Worm (Caenorhabditis elegans): ENCODE results near the gene tkt-1.

The tkt-1 gene

ce11 chrIV:10236106-10236505, 7.3 kb upstream of the tkt-1 start:
- TF ChIP-seq lin-11 (tag; optimal IDR thresholded peaks at IDR 0.05) (no peak), rnt-1 (tag; optimal IDR thresholded peaks at IDR 0.05) (no peak), nhr-232 (tag; optimal IDR thresholded peaks at IDR 0.05) (no peak), pqm-1 (tag; optimal IDR thresholded peaks at IDR 0.05) (no peak), pag-3 (tag; optimal IDR thresholded peaks at IDR 0.05; ENCODE audit: borderline replicate concordance) (no peak), tbx-7 (tag; optimal IDR thresholded peaks at IDR 0.05) (no peak), odd-2 (tag; optimal IDR thresholded peaks at IDR 0.05) (no peak), ceh-24 (tag; optimal IDR thresholded peaks at IDR 0.05) (no peak), pha-4 (tag; optimal IDR thresholded peaks at IDR 0.05) (no peak), K09A11.1 (tag; optimal IDR thresholded peaks at IDR 0.05; ENCODE audit: insufficient read depth) (no peak), syd-9 (tag; optimal IDR thresholded peaks at IDR 0.05) (no peak), eyg-1 (tag; optimal IDR thresholded peaks at IDR 0.05) (no peak), C38D4.7 (GFP tag; optimal IDR thresholded peaks at IDR 0.05) (no peak), lim-6 (tag; optimal IDR thresholded peaks at IDR 0.05) (no peak)

DNA sequence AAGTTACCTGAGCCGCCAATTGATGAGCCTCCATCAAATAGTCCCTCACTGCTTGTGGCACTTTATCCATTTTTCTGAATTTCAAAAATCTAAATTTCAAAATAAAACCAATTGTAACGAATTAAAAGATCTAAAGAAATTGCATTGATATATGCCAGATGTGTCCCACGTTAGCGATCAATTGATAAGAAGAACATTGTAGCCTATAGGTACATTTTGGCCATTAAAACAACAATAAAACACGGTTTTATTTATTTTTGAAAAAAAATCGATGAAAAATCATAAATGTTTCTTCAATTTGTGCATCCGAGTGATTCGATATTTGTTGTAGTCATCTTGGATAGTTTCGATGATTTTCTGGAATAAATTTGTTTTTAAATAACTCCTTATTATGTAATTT, 4.4 kb upstream of the tkt-1 start, which contains the start of gene ech-8:
Gene ech-8, minus strand, starts transcription at position 132 of the 400 bp plus-strand sequence.
- TF ChIP-seq Y22D7AL.16 (tag; optimal IDR thresholded peaks at IDR 0.05) = no peak
- TF ChIP-seq elt-2 (tag; optimal IDR thresholded peaks at IDR 0.05) = peak; percentile 44

ce11 chrIV:10241659-10242058, 1.8 kb upstream of the tkt-1 start, which contains the start of gene lipl-7:
lipl-7 (minus strand) TSS chrIV:10241823.
- TF ChIP-seq pqm-1 (tag; optimal IDR thresholded peaks at IDR 0.05) (no peak), ceh-34 (tag; optimal IDR thresholded peaks at IDR 0.05) (no peak), T23F11.4 (GFP tag; optimal IDR thresholded peaks at IDR 0.05) (no peak), ceh-6 (GFP tag; optimal IDR thresholded peaks at IDR 0.05) (no peak), odd-2 (tag; optimal IDR thresholded peaks at IDR 0.05) (no peak), lim-6 (tag; optimal IDR thresholded peaks at IDR 0.05) (no peak), npax-4 (tag; optimal IDR thresholded peaks at IDR 0.05) (no peak), unc-86 (tag; optimal IDR thresholded peaks at IDR 0.05) (no peak), ceh-14 (tag; optimal IDR thresholded peaks at IDR 0.05) (no peak), ahr-1 (tag; optimal IDR thresholded peaks at IDR 0.05) (no peak), elt-4 (tag; optimal IDR thresholded peaks at IDR 0.05) (no peak), sox-2 (GFP tag; IDR thresholded peaks at IDR 0.05) (no peak), pha-2 (tag; optimal IDR thresholded peaks at IDR 0.05) (no peak), elt-2 (tag; optimal IDR thresholded peaks at IDR 0.05) (no peak), unc-3 (GFP tag; conservative IDR thresholded peaks at IDR 0.05) (no peak), unc-3 (tag; optimal IDR thresholded peaks at IDR 0.05) (no peak), hlh-8 (tag; optimal IDR thresholded peaks at IDR 0.05) (no peak)

ce11 chrIV:10242458-10243123, 821 bp upstream of the tkt-1 start:
- TF ChIP-seq nfya-1 (tag; optimal IDR thresholded peaks at IDR 0.05) (no peak), C38D4.7 (GFP tag; optimal IDR thresholded peaks at IDR 0.05) (no peak), C08G9.2 (tag; optimal IDR thresholded peaks at IDR 0.05) (no peak), unc-3 (GFP tag; conservative IDR thresholded peaks at IDR 0.05) (no peak), unc-3 (tag; optimal IDR thresholded peaks at IDR 0.05) (no peak), hlh-6 (tag; optimal IDR thresholded peaks at IDR 0.05) (no peak), sox-4 (tag; optimal IDR thresholded peaks at IDR 0.05) (no peak), unc-86 (tag; optimal IDR thresholded peaks at IDR 0.05) (no peak), ceh-18 (tag; optimal IDR thresholded peaks at IDR 0.05) (no peak), K02D7.2 (tag; optimal IDR thresholded peaks at IDR 0.05) (no peak), ceh-31 (tag; optimal IDR thresholded peaks at IDR 0.05) (no peak), ceh-14 (tag; optimal IDR thresholded peaks at IDR 0.05) (no peak), ceh-48 (tag; optimal IDR thresholded peaks at IDR 0.05) (no peak)
